Worm (Caenorhabditis elegans) whole organism, midembryonic: ENCODE results near the gene D1025.1.
"Not testable (repeated sequence)": the region's sequence is repeated elsewhere in the genome, so short reads cannot be mapped to it uniquely, and the experiment has no call there.

Source experiments
- T22C8.4 ChIP-seq: fragments of 200-800 bp; sonication (Bioruptor generic); IDR thresholded peaks from 2 replicates; pipeline ENCODE4 v1.3.6; 2022; ENCODE audit warnings: missing genetic modification characterization, missing compliant biosample characterization
- cog-1 ChIP-seq: sonication (generic microtip); optimal IDR thresholded peaks from 2 replicates; lab custom pipeline; 2016; ENCODE audit warnings: missing genetic modification characterization, missing compliant biosample characterization
- flt-1 ChIP-seq: fragments of 200-800 bp; sonication (Bioruptor generic); IDR thresholded peaks from 2 replicates; pipeline ENCODE4 v1.3.6; 2022; ENCODE audit warnings: missing genetic modification characterization, missing compliant biosample characterization
- klf-2 ChIP-seq: fragments of 200-800 bp; sonication (Bioruptor generic); conservative IDR thresholded peaks from 2 replicates; pipeline ENCODE4 v1.3.6; 2022; ENCODE audit warnings: missing genetic modification reagents, missing genetic modification characterization, missing compliant biosample characterization
- med-1 ChIP-seq: sonication (generic microtip); optimal IDR thresholded peaks from 2 replicates; lab custom pipeline; 2017; ENCODE audit warnings: missing genetic modification characterization, mild to moderate bottlenecking, missing compliant biosample characterization, antibody characterized with exemption, missing genetic modification reagents; ENCODE audit not compliant: insufficient read depth
- ref-1 ChIP-seq: fragments of 200-800 bp; sonication (Bioruptor generic); conservative IDR thresholded peaks from 2 replicates; pipeline ENCODE4 v1.3.6; 2022; ENCODE audit warnings: missing genetic modification reagents, missing genetic modification characterization, missing compliant biosample characterization
- tab-1 ChIP-seq: fragments of 200-800 bp; sonication (Bioruptor generic); IDR thresholded peaks from 2 replicates; pipeline ENCODE4 v1.3.6; 2022; ENCODE audit warnings: missing genetic modification characterization, missing compliant biosample characterization
- ztf-23 ChIP-seq: fragments of 200-800 bp; sonication (Bioruptor generic); IDR thresholded peaks from 2 replicates; pipeline ENCODE4 v1.3.6; 2022; ENCODE audit warnings: missing genetic modification reagents, missing genetic modification characterization, missing compliant biosample characterization
- ztf-29 ChIP-seq: fragments of 200-800 bp; sonication (Bioruptor generic); IDR thresholded peaks from 2 replicates; pipeline ENCODE4 v1.3.6; 2022; ENCODE audit warnings: missing genetic modification reagents, missing genetic modification characterization, missing compliant biosample characterization

The D1025.1 gene

DNA sequence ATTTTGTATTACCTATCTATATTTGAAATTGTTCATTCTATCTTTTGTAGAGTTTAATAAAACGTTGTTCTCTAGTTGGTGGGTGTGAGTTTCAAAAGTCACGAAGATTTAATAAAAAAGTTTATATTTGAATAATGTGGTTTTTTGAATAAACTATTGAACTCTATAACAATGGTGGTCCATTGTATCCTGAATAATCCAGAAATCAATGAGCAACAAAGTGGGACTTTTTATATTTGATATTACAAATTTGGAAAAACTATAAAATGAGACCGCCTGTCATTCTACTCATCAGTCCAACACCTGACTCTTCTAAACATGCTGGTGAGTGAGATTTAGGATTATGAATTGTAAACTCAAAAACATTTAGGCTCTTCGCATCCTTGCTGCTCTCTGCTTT is 7.8 kb downstream of the D1025.1 start, which contains the start of gene nspc-19:
TSS of gene nspc-19 (plus strand) at position 301 of the 400 bp plus-strand sequence.
- TF ChIP-seq ztf-29 (GFP tag; lab: Robert Waterston, UW); cog-1 (tag; lab: Kevin White, UChicago); klf-2 (GFP tag; lab: Robert Waterston, UW): not testable (repeated sequence)

DNA sequence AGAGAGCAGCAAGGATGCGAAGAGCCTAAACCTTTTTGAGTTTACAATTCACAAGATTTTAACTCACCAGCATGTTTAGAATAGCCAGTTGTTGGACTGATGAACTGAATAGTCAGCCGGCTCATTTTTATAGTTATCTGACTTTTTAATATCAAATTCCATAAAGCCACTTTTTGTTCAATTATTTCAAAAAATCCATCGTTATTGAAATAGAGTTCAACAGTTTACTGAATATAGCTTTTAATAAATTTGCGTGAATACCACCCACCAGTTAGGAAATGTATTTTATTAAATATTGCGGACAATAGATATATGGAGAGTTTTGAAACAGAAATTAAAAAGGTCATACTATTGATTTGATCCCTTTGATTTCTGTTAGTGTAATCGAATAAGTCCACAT is 9.5 kb downstream of the D1025.1 start, which contains the start of gene nspc-20:
TSS of gene nspc-20 (minus strand) at position 101 of the 400 bp plus-strand sequence.
- no peak for TF ChIP-seq med-1
- no peak for TF ChIP-seq cog-1 (tag; lab: Kevin White, UChicago)
- TF ChIP-seq ztf-23, result no peak
- TF ChIP-seq klf-2 (GFP tag; lab: Robert Waterston, UW), result no peak
- TF ChIP-seq flt-1, result no peak
- TF ChIP-seq tab-1 (GFP tag; lab: Robert Waterston, UW), result no peak
- TF ChIP-seq ref-1 (GFP tag; lab: Robert Waterston, UW), result no peak
- no peak for TF ChIP-seq ztf-29 (GFP tag; lab: Robert Waterston, UW)
- TF ChIP-seq T22C8.4 (GFP tag; lab: Robert Waterston, UW), result no peak

DNA sequence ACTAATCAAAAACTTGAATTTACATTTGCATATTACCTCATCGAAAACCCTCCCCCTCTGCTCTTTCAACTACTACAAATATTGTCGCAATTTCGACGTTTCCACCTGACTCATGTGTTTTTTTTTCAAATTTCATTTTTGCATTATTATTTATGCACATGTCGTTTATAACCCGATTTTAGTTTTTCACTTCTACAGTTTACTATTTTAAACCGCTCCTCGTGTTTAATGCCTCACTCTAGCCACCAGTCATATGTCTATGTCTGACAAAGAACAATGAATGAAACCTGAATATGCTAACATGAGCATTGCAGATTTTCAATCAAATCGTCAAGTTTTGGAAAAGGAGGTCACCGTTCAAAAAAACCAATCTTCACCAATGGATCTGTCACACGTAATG is 13.6 kb downstream of the D1025.1 start, which contains the start of gene T24C2.5:
TSS of gene T24C2.5 (plus strand) at position 301 of the 400 bp plus-strand sequence.
- TF ChIP-seq flt-1 (no peak), tab-1 (GFP tag; lab: Robert Waterston, UW) (no peak), med-1 (no peak), klf-2 (GFP tag; lab: Robert Waterston, UW) (no peak), T22C8.4 (GFP tag; lab: Robert Waterston, UW) (no peak), ref-1 (GFP tag; lab: Robert Waterston, UW) (no peak), ztf-29 (GFP tag; lab: Robert Waterston, UW) (no peak), cog-1 (tag; lab: Kevin White, UChicago) (no peak), ztf-23 (no peak)

DNA sequence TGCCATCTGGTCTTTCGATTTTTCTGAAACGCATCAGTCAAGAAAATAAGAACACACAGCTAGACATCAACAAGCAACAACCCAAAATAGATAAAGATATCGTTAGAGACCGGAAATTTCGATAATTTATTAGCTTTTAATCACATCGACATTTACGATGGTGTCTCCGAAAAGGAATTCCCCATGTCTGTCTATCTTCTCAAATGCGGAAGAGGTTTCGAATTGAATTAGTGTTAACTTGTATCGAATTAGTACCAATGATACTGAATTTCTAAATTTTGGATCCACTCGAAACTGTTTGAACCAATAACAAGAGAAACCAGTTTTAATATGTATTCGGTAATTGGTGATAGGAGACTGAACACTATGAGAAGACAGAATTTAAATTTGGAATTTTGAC is 14.0 kb downstream of the D1025.1 start:
- TF ChIP-seq flt-1 (no peak), tab-1 (GFP tag; lab: Robert Waterston, UW) (no peak)

DNA sequence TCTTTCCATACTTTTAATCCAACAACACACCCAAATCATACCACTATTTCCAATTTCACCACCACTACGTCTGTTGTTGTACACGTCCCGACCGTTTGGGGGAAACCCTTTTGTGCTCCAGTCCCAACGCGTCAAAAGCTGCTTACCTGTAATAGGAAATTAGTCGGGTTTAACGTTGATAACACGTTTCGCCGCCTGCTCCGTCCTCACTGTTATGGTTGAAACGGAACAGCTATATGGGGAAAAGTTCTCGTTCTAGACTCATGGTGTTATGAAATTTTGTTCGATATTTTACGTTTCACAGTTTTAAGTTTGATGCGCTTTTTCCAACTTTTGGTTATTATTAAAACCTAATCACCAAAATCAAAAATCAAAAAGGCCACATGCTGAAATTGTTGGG is 15.3 kb downstream of the D1025.1 start:
- TF ChIP-seq ztf-23 (no peak), klf-2 (GFP tag; lab: Robert Waterston, UW) (no peak), flt-1 (no peak), T22C8.4 (GFP tag; lab: Robert Waterston, UW) (no peak), ref-1 (GFP tag; lab: Robert Waterston, UW) (no peak), ztf-29 (GFP tag; lab: Robert Waterston, UW) (no peak), med-1 (no peak), tab-1 (GFP tag; lab: Robert Waterston, UW) (no peak), cog-1 (tag; lab: Kevin White, UChicago) (no peak)

DNA sequence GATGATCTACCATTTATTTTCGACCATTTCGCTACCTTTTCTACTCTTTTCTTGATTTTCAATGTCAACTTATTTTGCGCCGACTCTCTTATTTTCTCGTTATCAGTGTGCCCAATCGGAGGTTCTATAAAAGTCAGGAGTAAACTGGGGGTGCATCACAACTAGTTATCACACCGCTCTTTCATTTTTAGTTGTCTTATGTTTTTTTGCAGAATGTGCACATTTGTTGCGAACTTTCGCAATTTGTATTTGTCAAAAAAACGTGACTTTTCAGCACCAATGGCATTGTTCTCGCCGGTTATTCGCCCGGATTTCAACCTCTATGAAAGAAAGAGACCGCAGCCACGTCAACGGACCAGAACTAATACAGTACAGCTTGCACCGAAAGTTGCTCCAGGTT is 17.1 kb downstream of the D1025.1 start:
- TF ChIP-seq flt-1 (no peak), ztf-29 (GFP tag; lab: Robert Waterston, UW) (no peak), tab-1 (GFP tag; lab: Robert Waterston, UW) (no peak), T22C8.4 (GFP tag; lab: Robert Waterston, UW) (no peak), cog-1 (tag; lab: Kevin White, UChicago) (no peak), ztf-23 (no peak), klf-2 (GFP tag; lab: Robert Waterston, UW) (no peak), med-1 (no peak), ref-1 (GFP tag; lab: Robert Waterston, UW) (no peak)

DNA sequence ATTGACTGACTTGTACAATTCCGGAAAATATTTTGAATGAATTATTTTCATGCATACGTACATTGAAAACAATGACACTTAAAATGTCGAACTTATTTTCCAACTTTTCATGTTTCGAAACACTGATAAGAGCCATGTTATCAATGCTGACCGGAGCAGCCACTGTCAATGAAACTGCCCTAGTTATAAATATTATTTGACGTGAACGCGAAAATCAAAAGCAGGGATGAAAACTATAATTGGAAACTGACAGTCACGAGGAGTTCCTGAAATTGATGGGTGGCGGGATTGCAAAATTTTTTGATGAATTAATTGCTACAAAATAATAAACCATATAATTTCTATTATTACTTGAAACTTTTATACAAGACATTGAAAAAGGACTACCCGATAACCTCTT is 18.9 kb downstream of the D1025.1 start:
- TF ChIP-seq cog-1 (tag; lab: Kevin White, UChicago) (no peak), flt-1 (no peak), ztf-29 (GFP tag; lab: Robert Waterston, UW) (no peak), med-1 (no peak), klf-2 (GFP tag; lab: Robert Waterston, UW) (no peak)

DNA sequence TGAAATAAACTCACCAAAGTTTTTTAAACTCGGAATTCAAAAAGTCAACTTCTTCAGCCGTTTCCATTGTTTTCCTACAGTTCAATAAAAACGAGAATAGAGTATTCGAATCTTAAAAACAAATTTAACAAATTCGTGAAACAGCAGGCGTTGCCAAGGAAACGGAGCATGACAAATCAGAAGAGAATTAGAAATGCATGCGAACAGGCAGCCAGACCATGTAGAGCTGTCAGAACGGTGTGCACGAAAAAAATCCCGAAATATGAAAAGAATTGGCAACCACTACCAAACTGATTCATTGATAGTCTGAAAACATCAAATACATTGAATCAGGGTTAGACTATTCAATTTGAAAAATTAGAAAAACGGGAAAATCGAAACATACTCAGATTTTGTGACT is 21.4 kb downstream of the D1025.1 start, which contains the start of gene fbxa-81:
TSS of gene fbxa-81 (minus strand) at position 101 of the 400 bp plus-strand sequence.
- TF ChIP-seq flt-1 (no peak), T22C8.4 (GFP tag; lab: Robert Waterston, UW) (no peak), med-1 (no peak), klf-2 (GFP tag; lab: Robert Waterston, UW) (no peak), tab-1 (GFP tag; lab: Robert Waterston, UW) (no peak), ref-1 (GFP tag; lab: Robert Waterston, UW) (no peak), cog-1 (tag; lab: Kevin White, UChicago) (no peak), ztf-29 (GFP tag; lab: Robert Waterston, UW) (no peak), ztf-23 (no peak)

DNA sequence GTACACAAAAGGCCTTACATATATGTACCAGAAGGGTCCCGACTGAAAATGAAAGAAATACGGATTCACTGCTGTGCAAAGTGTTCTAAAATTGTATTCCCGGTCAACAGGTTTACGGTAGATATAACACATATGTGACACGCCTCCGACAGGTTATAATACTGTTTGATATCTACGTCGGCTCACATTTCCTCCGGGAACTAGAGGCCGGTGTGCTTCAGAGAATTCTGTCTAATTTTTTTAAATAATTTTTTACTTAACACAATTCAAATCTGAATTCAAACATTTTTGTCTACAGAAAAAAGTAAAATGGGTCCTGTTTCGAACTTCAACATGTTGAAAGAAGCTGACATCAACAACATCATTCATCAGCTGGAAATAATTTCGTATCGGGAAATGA is 22.7 kb downstream of the D1025.1 start, which contains the start of gene T24C2.3:
TSS of gene T24C2.3 (plus strand) at position 301 of the 400 bp plus-strand sequence.
- no peak for TF ChIP-seq ref-1 (GFP tag; lab: Robert Waterston, UW)
- TF ChIP-seq T22C8.4 (GFP tag; lab: Robert Waterston, UW), result no peak
- no peak for TF ChIP-seq cog-1 (tag; lab: Kevin White, UChicago)
- TF ChIP-seq ztf-29 (GFP tag; lab: Robert Waterston, UW), result no peak
- no peak for TF ChIP-seq klf-2 (GFP tag; lab: Robert Waterston, UW)
- no peak for TF ChIP-seq tab-1 (GFP tag; lab: Robert Waterston, UW)
- no peak for TF ChIP-seq med-1
- no peak for TF ChIP-seq ztf-23
- no peak for TF ChIP-seq flt-1

DNA sequence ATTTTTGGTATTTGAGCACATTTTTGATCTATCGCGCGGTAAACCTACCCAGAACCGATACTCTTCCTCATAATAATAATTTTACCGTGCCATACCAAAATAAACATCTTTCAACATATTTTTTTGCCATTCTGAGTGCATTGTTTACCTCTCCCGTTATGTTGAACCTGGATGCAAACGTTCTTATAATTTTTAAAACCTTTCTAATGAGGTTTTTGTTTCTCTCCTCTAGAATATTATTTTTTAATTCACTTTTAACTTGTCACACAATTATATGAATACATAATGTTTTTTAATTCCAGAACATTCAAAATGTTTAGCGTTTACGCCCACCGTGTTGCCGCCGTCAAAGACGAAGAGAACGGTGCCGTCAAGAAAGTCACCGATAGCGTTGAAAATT is 25.0 kb downstream of the D1025.1 start, which contains the start of gene enri-2:
TSS of gene enri-2 (plus strand) at position 301 of the 400 bp plus-strand sequence.
- no peak for TF ChIP-seq tab-1 (GFP tag; lab: Robert Waterston, UW)
